Fruit fly (Drosophila melanogaster) whole organism, embryonic: ENCODE data around the gene PlexA.

ENCODE experiments used
- CG10321 ChIP-seq: fragments of 200-800 bp; sonication (Bioruptor generic); IDR thresholded peaks from 2 replicates; pipeline ENCODE4 v1.3.6; 2022; ENCODE audit warnings: missing biosample characterization, missing genetic modification characterization
- CG10979 ChIP-seq: fragments of 200-800 bp; sonication (Bioruptor generic); optimal IDR thresholded peaks from 2 replicates; lab custom pipeline; 2018; ENCODE audit warnings: missing biosample characterization, mild to moderate bottlenecking, missing genetic modification characterization, moderate library complexity
- CG11695 ChIP-seq: fragments of 200-800 bp; sonication (Bioruptor generic); IDR thresholded peaks from 3 replicates; pipeline ENCODE4 v1.3.6; 2022; ENCODE audit warnings: missing biosample characterization, missing genetic modification characterization
- CG11696 ChIP-seq: fragments of 200-800 bp; sonication (Bioruptor generic); IDR thresholded peaks from 2 replicates; pipeline ENCODE4 v1.3.6; 2022; ENCODE audit warnings: missing biosample characterization, missing genetic modification characterization
- CG12236 ChIP-seq: fragments of 200-800 bp; sonication (Bioruptor generic); optimal IDR thresholded peaks from 2 replicates; lab custom pipeline; 2016; ENCODE audit warnings: missing biosample characterization, missing genetic modification characterization
- CG12299 ChIP-seq: fragments of 200-800 bp; sonication (Bioruptor generic); optimal IDR thresholded peaks from 2 replicates; lab custom pipeline; 2018; ENCODE audit warnings: missing biosample characterization, mild to moderate bottlenecking, missing genetic modification characterization
- CG12391 ChIP-seq: fragments of 200-800 bp; sonication (Bioruptor generic); optimal IDR thresholded peaks from 3 replicates; lab custom pipeline; 2018; ENCODE audit warnings: missing biosample characterization, mild to moderate bottlenecking, missing genetic modification characterization, moderate library complexity
- CG13296 ChIP-seq: fragments of 200-800 bp; sonication (Bioruptor generic); optimal IDR thresholded peaks from 3 replicates; lab custom pipeline; 2018; ENCODE audit warnings: missing biosample characterization, mild to moderate bottlenecking, missing genetic modification characterization
- CG14050 ChIP-seq: fragments of 200-800 bp; sonication (Bioruptor generic); IDR thresholded peaks from 3 replicates; pipeline ENCODE4 v1.3.6; 2022; ENCODE audit warnings: missing biosample characterization, missing genetic modification characterization
- CG14860 ChIP-seq: fragments of 200-800 bp; sonication (Bioruptor generic); IDR thresholded peaks from 3 replicates; pipeline ENCODE4 v1.3.6; 2022; ENCODE audit warnings: missing biosample characterization, missing genetic modification characterization; ENCODE audit not compliant: partially characterized antibody
- CG16813 ChIP-seq: fragments of 200-800 bp; sonication (Bioruptor generic); IDR thresholded peaks from 3 replicates; pipeline ENCODE4 v1.3.6; 2022; ENCODE audit warnings: missing biosample characterization, missing genetic modification characterization; ENCODE audit not compliant: partially characterized antibody
- CG17385 ChIP-seq: fragments of 200-800 bp; sonication (Bioruptor generic); optimal IDR thresholded peaks from 3 replicates; lab custom pipeline; 2018; ENCODE audit warnings: missing biosample characterization, mild to moderate bottlenecking, missing genetic modification characterization
- CG31224 ChIP-seq: fragments of 200-800 bp; sonication (Bioruptor generic); IDR thresholded peaks from 2 replicates; pipeline ENCODE4 v1.3.6; 2022; ENCODE audit warnings: missing biosample characterization, missing genetic modification characterization
- CG31365 ChIP-seq: fragments of 200-800 bp; sonication (Bioruptor generic); optimal IDR thresholded peaks from 2 replicates; lab custom pipeline; 2018; ENCODE audit warnings: missing biosample characterization, mild to moderate bottlenecking, missing genetic modification characterization
- CG32532 ChIP-seq: fragments of 200-800 bp; sonication (Bioruptor generic); IDR thresholded peaks from 2 replicates; pipeline ENCODE4 v1.3.6; 2022; ENCODE audit warnings: missing biosample characterization, missing genetic modification characterization
- CG32767 ChIP-seq: fragments of 200-800 bp; sonication (Bioruptor generic); IDR thresholded peaks from 2 replicates; pipeline ENCODE4 v1.3.6; 2022; ENCODE audit warnings: missing biosample characterization, missing genetic modification characterization
- CG4328 ChIP-seq: fragments of 200-800 bp; sonication (Bioruptor generic); optimal IDR thresholded peaks from 3 replicates; lab custom pipeline; 2017; ENCODE audit warnings: missing biosample characterization, missing genetic modification reagents, missing genetic modification characterization
- CG4707 ChIP-seq: fragments of 200-800 bp; sonication (Bioruptor generic); optimal IDR thresholded peaks from 2 replicates; lab custom pipeline; 2018; ENCODE audit warnings: missing biosample characterization, mild to moderate bottlenecking, missing genetic modification characterization, moderate library complexity
- CG6791 ChIP-seq: fragments of 200-800 bp; sonication (Bioruptor generic); IDR thresholded peaks from 3 replicates; pipeline ENCODE4 v1.3.6; 2022; ENCODE audit warnings: missing biosample characterization, missing genetic modification characterization; ENCODE audit not compliant: partially characterized antibody
- CG7556 ChIP-seq: fragments of 200-800 bp; sonication (Bioruptor generic); optimal IDR thresholded peaks from 2 replicates; lab custom pipeline; 2017; ENCODE audit warnings: missing biosample characterization, mild to moderate bottlenecking, missing genetic modification characterization
- CG7963 ChIP-seq: fragments of 200-800 bp; sonication (Bioruptor generic); IDR thresholded peaks from 3 replicates; pipeline ENCODE4 v1.3.6; 2022; ENCODE audit warnings: missing biosample characterization, missing genetic modification characterization; ENCODE audit not compliant: partially characterized antibody
- Dbx ChIP-seq: fragments of 200-800 bp; sonication (Bioruptor generic); IDR thresholded peaks from 3 replicates; pipeline ENCODE4 v1.3.6; 2022; ENCODE audit warnings: missing biosample characterization, missing genetic modification characterization
- Dll ChIP-seq: fragments of 200-800 bp; sonication (Bioruptor generic); IDR thresholded peaks from 4 replicates; pipeline ENCODE4 v1.3.6; 2022; ENCODE audit warnings: missing biosample characterization, missing genetic modification characterization; ENCODE audit not compliant: partially characterized antibody
- ERR ChIP-seq: fragments of 200-800 bp; sonication (Bioruptor generic); optimal IDR thresholded peaks from 2 replicates; lab custom pipeline; 2016; ENCODE audit warnings: missing biosample characterization, missing genetic modification characterization
- Fer2 ChIP-seq: fragments of 200-800 bp; sonication (Bioruptor generic); optimal IDR thresholded peaks from 2 replicates; lab custom pipeline; 2018; ENCODE audit warnings: missing biosample characterization, mild to moderate bottlenecking, missing genetic modification characterization, moderate library complexity
- HLH4C ChIP-seq: fragments of 200-800 bp; sonication (Bioruptor generic); IDR thresholded peaks from 3 replicates; pipeline ENCODE4 v1.3.6; 2022; ENCODE audit warnings: missing biosample characterization, missing genetic modification characterization; ENCODE audit not compliant: partially characterized antibody
- Opbp ChIP-seq: fragments of 200-800 bp; sonication (Bioruptor generic); IDR thresholded peaks from 3 replicates; pipeline ENCODE4 v1.3.6; 2022; ENCODE audit warnings: missing biosample characterization, missing genetic modification characterization; ENCODE audit not compliant: partially characterized antibody
- Scr ChIP-seq: fragments of 200-800 bp; sonication (Bioruptor generic); IDR thresholded peaks from 2 replicates; pipeline ENCODE4 v1.3.6; 2022; ENCODE audit warnings: missing biosample characterization, missing genetic modification characterization; ENCODE audit not compliant: partially characterized antibody
- ab ChIP-seq: fragments of 200-800 bp; sonication (Bioruptor generic); optimal IDR thresholded peaks from 2 replicates; lab custom pipeline; 2016; ENCODE audit warnings: missing biosample characterization, missing genetic modification characterization
- al ChIP-seq: fragments of 200-800 bp; sonication (Bioruptor generic); IDR thresholded peaks from 2 replicates; pipeline ENCODE4 v1.3.6; 2022; ENCODE audit warnings: missing biosample characterization, missing genetic modification characterization
- amos ChIP-seq: fragments of 200-800 bp; sonication (Bioruptor generic); IDR thresholded peaks from 2 replicates; pipeline ENCODE4 v1.3.6; 2022; ENCODE audit warnings: missing biosample characterization, missing genetic modification characterization; ENCODE audit not compliant: partially characterized antibody
- ap ChIP-seq: fragments of 200-800 bp; sonication (Bioruptor generic); IDR thresholded peaks from 2 replicates; pipeline ENCODE4 v1.3.6; 2022; ENCODE audit warnings: missing biosample characterization, missing genetic modification characterization
- fru ChIP-seq: fragments of >200 bp; optimal IDR thresholded peaks from 2 replicates; lab custom pipeline; 2017
- ftz-f1 ChIP-seq: fragments of 200-800 bp; sonication (Bioruptor generic); optimal IDR thresholded peaks from 2 replicates; lab custom pipeline; 2016; ENCODE audit warnings: missing biosample characterization, missing genetic modification characterization
- hb ChIP-seq: fragments of 200-800 bp; sonication (Bioruptor generic); IDR thresholded peaks from 3 replicates; pipeline ENCODE4 v1.3.6; 2022; ENCODE audit warnings: missing biosample characterization, missing genetic modification characterization; ENCODE audit not compliant: partially characterized antibody
- inv ChIP-seq: fragments of 200-800 bp; sonication (Bioruptor generic); IDR thresholded peaks from 2 replicates; pipeline ENCODE4 v1.3.6; 2022; ENCODE audit warnings: missing biosample characterization, missing genetic modification characterization; ENCODE audit not compliant: partially characterized antibody
- lola ChIP-seq, 3 experiments: fragments of >200 bp in 2 of 3; fragments of 200-800 bp in 1 of 3; sonication (Bioruptor generic) in 1 of 3; optimal IDR thresholded peaks; 2 replicates each; lab custom pipeline; 2017 to 2019; ENCODE audit warnings: missing biosample characterization in 3 of 3, missing genetic modification characterization in 3 of 3, mild to moderate bottlenecking in 1 of 3, moderate library complexity in 1 of 3
- mld ChIP-seq: fragments of 200-800 bp; sonication (Bioruptor generic); IDR thresholded peaks from 3 replicates; pipeline ENCODE4 v1.3.6; 2022; ENCODE audit warnings: missing biosample characterization, missing genetic modification characterization; ENCODE audit not compliant: partially characterized antibody
- nerfin-2 ChIP-seq: fragments of 200-800 bp; sonication (Bioruptor generic); IDR thresholded peaks from 2 replicates; pipeline ENCODE4 v1.3.6; 2022; ENCODE audit warnings: missing biosample characterization, missing genetic modification characterization; ENCODE audit not compliant: partially characterized antibody
- p53 ChIP-seq: fragments of 200-800 bp; sonication (Bioruptor generic); optimal IDR thresholded peaks from 2 replicates; lab custom pipeline; 2016; ENCODE audit warnings: missing biosample characterization, missing genetic modification characterization
- pita ChIP-seq: fragments of 200-800 bp; sonication (Bioruptor generic); optimal IDR thresholded peaks from 2 replicates; lab custom pipeline; 2017; ENCODE audit warnings: missing biosample characterization, mild to moderate bottlenecking, missing genetic modification characterization
- sens ChIP-seq: fragments of 200-800 bp; sonication (Bioruptor generic); peaks from one replicate; lab custom pipeline; 2016; ENCODE audit warnings: missing biosample characterization, missing genetic modification characterization
- sna ChIP-seq: fragments of 200-800 bp; sonication (Bioruptor generic); IDR thresholded peaks from 2 replicates; pipeline ENCODE4 v1.3.6; 2022; ENCODE audit warnings: missing biosample characterization, missing genetic modification characterization; ENCODE audit not compliant: partially characterized antibody
- so ChIP-seq: fragments of 200-800 bp; sonication (Bioruptor generic); IDR thresholded peaks from 3 replicates; pipeline ENCODE4 v1.3.6; 2022; ENCODE audit warnings: missing biosample characterization, missing genetic modification characterization
- tin ChIP-seq: fragments of 200-800 bp; sonication (Bioruptor generic); optimal IDR thresholded peaks from 3 replicates; lab custom pipeline; 2016; ENCODE audit warnings: missing biosample characterization, missing genetic modification characterization
- tna ChIP-seq: fragments of 200-800 bp; sonication (Bioruptor generic); IDR thresholded peaks from 2 replicates; pipeline ENCODE4 v1.3.6; 2022; ENCODE audit warnings: missing biosample characterization, missing genetic modification characterization; ENCODE audit not compliant: partially characterized antibody
- trh ChIP-seq: fragments of 200-800 bp; sonication (Bioruptor generic); optimal IDR thresholded peaks from 2 replicates; lab custom pipeline; 2016; ENCODE audit warnings: missing biosample characterization, missing genetic modification characterization
- vnd ChIP-seq: fragments of 200-800 bp; sonication (Bioruptor generic); IDR thresholded peaks from 3 replicates; pipeline ENCODE4 v1.3.6; 2022; ENCODE audit warnings: missing biosample characterization, missing genetic modification characterization; ENCODE audit not compliant: partially characterized antibody

Gene PlexA

DNA sequence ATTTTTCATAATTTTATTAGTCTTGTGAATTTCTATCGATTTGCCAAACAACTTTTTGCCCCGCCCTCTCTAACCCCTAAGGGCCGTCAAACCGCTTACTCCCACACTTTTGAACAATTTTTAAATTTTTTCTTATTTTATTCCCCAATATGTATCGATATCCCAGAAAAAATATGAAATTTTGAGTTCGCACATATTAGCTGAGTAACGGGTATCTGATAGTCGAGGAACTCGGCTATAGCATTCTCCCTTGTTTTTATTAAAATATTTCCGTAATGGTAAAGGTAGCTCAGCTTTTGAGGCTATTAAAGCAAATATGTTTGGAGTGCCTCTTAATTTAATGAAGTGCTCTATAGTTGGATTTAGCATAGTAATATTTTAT lies 46.4 kb downstream of the PlexA start:
- TF ChIP-seq vnd (GFP tag; lab: Robert Waterston, UW) (peak; percentile 43; the same call in 1 of the 3 replicates), CG14050 (GFP tag; lab: Robert Waterston, UW) (no peak), CG32532 (no peak), CG11696 (GFP tag; lab: Robert Waterston, UW) (no peak), CG32767 (GFP tag; lab: Robert Waterston, UW) (no peak), CG12391 (tag; lab: Kevin White, UChicago) (peak; percentile 3), HLH4C (peak; percentile 76), sens (peak; percentile 52), CG7963 (GFP tag; lab: Robert Waterston, UW) (peak; percentile 68), CG31224 (GFP tag; lab: Robert Waterston, UW) (no peak), Opbp (peak; percentile 54; the same call in 1 of the 3 replicates), Dll (GFP tag; lab: Robert Waterston, UW) (peak; percentile 48; the same call in 1 of the 4 replicates), mld (peak; percentile 59; the same call in 2 of the 3 replicates), inv (GFP tag; lab: Robert Waterston, UW) (peak; percentile 35; the same call in 1 of the 2 replicates), CG6791 (GFP tag; lab: Robert Waterston, UW) (0 out of 3 replicates have a peak, but pooled peaks have one; percentile 43), ERR (GFP tag; lab: Kevin White, UChicago) (no peak), CG10321 (GFP tag; lab: Robert Waterston, UW) (no peak), Scr (GFP tag; lab: Robert Waterston, UW) (peak; percentile 45; the same call in 1 of the 2 replicates), CG12299 (tag; lab: Kevin White, UChicago) (no peak), CG11695 (GFP tag; lab: Robert Waterston, UW) (no peak), CG7556 (GFP tag; lab: Kevin White, UChicago) (peak; percentile 13), nerfin-2 (peak; percentile 59; the same call in 1 of the 2 replicates), CG16813 (GFP tag; lab: Robert Waterston, UW) (peak; percentile 76), tna (GFP tag; lab: Robert Waterston, UW) (peak; percentile 54; the same call in 1 of the 2 replicates), ab (no peak), al (GFP tag; lab: Robert Waterston, UW) (no peak), hb (peak; percentile 72; the same call in 1 of the 3 replicates), CG14860 (GFP tag; lab: Robert Waterston, UW) (peak; percentile 76)

DNA sequence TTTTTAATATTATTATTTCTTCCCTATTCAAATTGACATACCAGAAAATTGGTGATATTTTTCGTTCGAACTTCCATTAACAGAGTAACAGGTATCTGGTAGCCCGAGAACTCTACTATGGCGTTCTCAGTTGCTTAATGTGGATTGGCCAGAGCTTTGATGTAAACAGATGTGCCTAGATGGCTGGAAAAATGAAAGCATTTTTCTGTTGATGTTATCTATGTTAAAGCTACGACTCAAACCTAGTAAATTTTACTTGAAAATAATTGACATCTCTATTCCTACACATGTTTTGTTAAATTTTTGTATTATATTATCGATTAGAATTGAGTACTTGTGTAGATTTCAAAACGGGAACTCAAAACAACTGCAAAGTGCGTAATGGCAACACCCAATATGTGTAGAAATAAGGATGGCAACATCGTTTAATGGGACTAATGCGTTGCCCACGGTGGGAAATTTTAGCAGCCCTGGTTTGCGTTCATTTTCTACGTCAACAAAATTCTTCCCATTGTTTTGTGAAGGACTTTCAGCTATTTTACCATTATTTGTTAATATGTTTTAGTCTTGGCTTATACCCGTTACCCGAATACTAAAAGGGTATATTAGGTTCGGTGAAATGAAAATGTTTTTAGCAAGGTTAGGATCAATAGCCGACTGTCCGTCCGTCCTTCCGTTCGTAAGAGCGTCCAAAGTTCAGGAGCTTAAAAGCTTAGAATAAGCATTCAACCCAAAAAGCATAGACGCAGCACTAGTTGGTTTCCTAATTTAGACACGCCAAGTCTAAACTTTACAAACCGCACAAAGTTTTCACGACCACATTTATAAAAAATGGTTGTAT lies 47.0 kb downstream of the PlexA start:
- peak; percentile 36 for TF ChIP-seq CG31365 (tag; lab: Kevin White, UChicago)
- TF ChIP-seq ap: no peak
- TF ChIP-seq CG17385 (GFP tag; lab: Kevin White, UChicago): no peak
- TF ChIP-seq tin (GFP tag; lab: Kevin White, UChicago): peak; percentile 12
- TF ChIP-seq CG4328 (GFP tag; lab: Kevin White, UChicago): no peak
- TF ChIP-seq so (GFP tag; lab: Robert Waterston, UW): no peak
- TF ChIP-seq CG4707 (GFP tag; lab: Kevin White, UChicago): peak; percentile 17
- peak; percentile 34 for TF ChIP-seq ftz-f1 (GFP tag; lab: Kevin White, UChicago)
- TF ChIP-seq amos (GFP tag; lab: Robert Waterston, UW): peak; percentile 60
- no peak for TF ChIP-seq trh (GFP tag; lab: Kevin White, UChicago)
- TF ChIP-seq fru (lab: Kevin White, UChicago): no peak
- TF ChIP-seq CG13296 (GFP tag; lab: Kevin White, UChicago): no peak
- TF ChIP-seq CG10979 (tag; lab: Kevin White, UChicago): no peak
- TF ChIP-seq Fer2 (tag; lab: Kevin White, UChicago): no peak
- peak; percentile 23 for TF ChIP-seq CG12236 (GFP tag; lab: Kevin White, UChicago)
- no peak for TF ChIP-seq Dbx
- peak; percentile 78 for TF ChIP-seq sna
- no peak for TF ChIP-seq p53 (GFP tag; lab: Kevin White, UChicago)
- TF ChIP-seq pita (GFP tag; lab: Kevin White, UChicago): peak; percentile 98
- TF ChIP-seq lola (GFP tag; optimal IDR thresholded peaks at IDR 0.05; lab: Kevin White, UChicago): peak in 1 of 3 experiments; percentile 51
